Worm (Caenorhabditis elegans): ENCODE measurements around the gene F52H2.15.

The F52H2.15 gene

DNA sequence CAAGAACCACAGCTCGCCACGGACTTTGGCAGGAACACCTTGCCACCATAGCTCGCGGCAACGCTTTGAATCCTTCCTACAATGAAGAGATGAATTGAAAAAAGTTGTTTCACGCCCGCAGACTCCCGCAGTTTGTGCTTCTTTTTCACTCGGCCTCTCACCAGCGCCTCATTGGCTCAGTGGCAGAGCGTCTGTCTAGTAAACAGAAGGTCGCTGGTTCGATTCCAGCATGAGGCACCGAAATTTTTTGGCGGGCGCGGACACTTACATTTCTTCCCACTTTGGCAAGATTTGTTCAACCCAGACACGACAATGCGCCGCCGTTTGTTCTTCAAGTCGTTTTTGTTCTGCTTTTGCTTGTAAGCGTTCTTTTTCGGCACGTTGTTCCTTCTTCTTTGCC, 37.3 kb upstream of the F52H2.15 start:
- no peak for TF ChIP-seq madf-2 (tag; optimal IDR thresholded peaks at IDR 0.05)
- TF ChIP-seq ceh-45 (GFP tag; IDR thresholded peaks at IDR 0.05) = peak; percentile 29; the same call in 1 of the 2 replicates
- TF ChIP-seq syd-9 (tag; optimal IDR thresholded peaks at IDR 0.05) = peak; percentile 11
- no peak for TF ChIP-seq ttx-3 (tag; optimal IDR thresholded peaks at IDR 0.05)
- no peak for TF ChIP-seq nhr-11 (tag; optimal IDR thresholded peaks at IDR 0.05)
- TF ChIP-seq ceh-18 (tag; optimal IDR thresholded peaks at IDR 0.05) = peak; percentile 18
- peak; percentile 7 for TF ChIP-seq ceh-31 (tag; optimal IDR thresholded peaks at IDR 0.05)
- peak; percentile 12 for TF ChIP-seq ceh-14 (tag; optimal IDR thresholded peaks at IDR 0.05)
- TF ChIP-seq ceh-6 (GFP tag; optimal IDR thresholded peaks at IDR 0.05) = peak; percentile 10

DNA sequence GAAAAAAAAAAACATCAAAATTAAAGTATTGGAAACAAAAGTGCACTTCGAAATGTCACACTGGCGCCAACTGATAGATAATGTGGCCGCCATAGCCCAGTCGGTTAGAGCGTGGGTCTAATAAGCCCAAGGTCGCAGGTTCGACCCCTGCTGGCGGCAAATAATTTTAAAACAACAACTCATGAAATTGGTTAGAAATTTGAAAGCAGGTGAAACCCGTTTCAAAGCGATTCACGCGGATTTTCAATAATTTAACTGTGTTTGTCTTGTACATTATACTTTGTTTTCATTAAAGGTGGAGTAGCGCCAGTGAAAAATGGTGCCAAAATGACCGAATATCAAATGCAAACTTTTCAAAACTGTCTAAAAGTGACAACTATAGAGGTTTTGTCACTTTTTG, 33.9 kb upstream of the F52H2.15 start:
- no peak for TF ChIP-seq pha-4 (tag; optimal IDR thresholded peaks at IDR 0.05)
- no peak for TF ChIP-seq K02D7.2 (tag; optimal IDR thresholded peaks at IDR 0.05)
- TF ChIP-seq eyg-1 (tag; optimal IDR thresholded peaks at IDR 0.05) = no peak
- TF ChIP-seq sox-4 (tag; optimal IDR thresholded peaks at IDR 0.05) = no peak
- no peak for TF ChIP-seq tbx-2 (tag; optimal IDR thresholded peaks at IDR 0.05)
- TF ChIP-seq ahr-1 (tag; optimal IDR thresholded peaks at IDR 0.05) = no peak

ce11 chrX:2532357-2532756, 32.8 kb upstream of the F52H2.15 start, which contains the start of gene tbc-12:
TSS of gene tbc-12 (minus strand) at chrX:2532457.
- no peak for TF ChIP-seq tbx-2 (tag; optimal IDR thresholded peaks at IDR 0.05)
- no peak for TF ChIP-seq fax-1 (tag; optimal IDR thresholded peaks at IDR 0.05)
- no peak for TF ChIP-seq hlh-6 (tag; optimal IDR thresholded peaks at IDR 0.05)
- TF ChIP-seq ceh-34 (tag; optimal IDR thresholded peaks at IDR 0.05) = no peak
- no peak for TF ChIP-seq dve-1 (tag; optimal IDR thresholded peaks at IDR 0.05)
- no peak for TF ChIP-seq ets-4 (tag; optimal IDR thresholded peaks at IDR 0.05)
- no peak for TF ChIP-seq unc-86 (tag; optimal IDR thresholded peaks at IDR 0.05)
- no peak for TF ChIP-seq ceh-6 (GFP tag; optimal IDR thresholded peaks at IDR 0.05)
- TF ChIP-seq pha-4 (tag; optimal IDR thresholded peaks at IDR 0.05) = no peak
- TF ChIP-seq rnt-1 (tag; optimal IDR thresholded peaks at IDR 0.05) = no peak
- no peak for TF ChIP-seq pat-9 (tag; optimal IDR thresholded peaks at IDR 0.05)
- no peak for TF ChIP-seq ceh-19 (GFP tag; optimal IDR thresholded peaks at IDR 0.05)
- TF ChIP-seq pros-1 (tag; optimal IDR thresholded peaks at IDR 0.05) = no peak
- TF ChIP-seq ref-2 (tag; optimal IDR thresholded peaks at IDR 0.05) = no peak
- no peak for TF ChIP-seq ttx-3 (tag; optimal IDR thresholded peaks at IDR 0.05)
- TF ChIP-seq hlh-8 (tag; optimal IDR thresholded peaks at IDR 0.05) = no peak
- no peak for TF ChIP-seq unc-55 (GFP tag; optimal IDR thresholded peaks at IDR 0.05)
- no peak for TF ChIP-seq pag-3 (tag; optimal IDR thresholded peaks at IDR 0.05; ENCODE audit: borderline replicate concordance)
- no peak for TF ChIP-seq npax-4 (tag; optimal IDR thresholded peaks at IDR 0.05)
- no peak for TF ChIP-seq ceh-9 (tag; optimal IDR thresholded peaks at IDR 0.05)

ce11 chrX:2536246-2536772, 28.8 kb upstream of the F52H2.15 start:
- no peak for TF ChIP-seq elt-4 (tag; optimal IDR thresholded peaks at IDR 0.05)
- TF ChIP-seq fkh-6 (tag; optimal IDR thresholded peaks at IDR 0.05) = no peak
- peak; percentile 58 for TF ChIP-seq ceh-14 (tag; optimal IDR thresholded peaks at IDR 0.05)
- no peak for TF ChIP-seq ttx-3 (tag; optimal IDR thresholded peaks at IDR 0.05)
- TF ChIP-seq pros-1 (tag; optimal IDR thresholded peaks at IDR 0.05) = peak; percentile 56
- TF ChIP-seq ceh-24 (tag; optimal IDR thresholded peaks at IDR 0.05) = no peak
- no peak for TF ChIP-seq C38D4.7 (GFP tag; optimal IDR thresholded peaks at IDR 0.05)
- TF ChIP-seq mec-3 (tag; optimal IDR thresholded peaks at IDR 0.05; ENCODE audit: borderline replicate concordance) = no peak
- TF ChIP-seq gmeb-2 (tag; optimal IDR thresholded peaks at IDR 0.05) = no peak
- no peak for TF ChIP-seq sox-4 (tag; optimal IDR thresholded peaks at IDR 0.05)
- no peak for TF ChIP-seq unc-86 (tag; optimal IDR thresholded peaks at IDR 0.05)
- TF ChIP-seq ceh-9 (tag; optimal IDR thresholded peaks at IDR 0.05) = no peak
- no peak for TF ChIP-seq fax-1 (tag; optimal IDR thresholded peaks at IDR 0.05)
- no peak for TF ChIP-seq odd-2 (tag; optimal IDR thresholded peaks at IDR 0.05)
- peak; percentile 67 for TF ChIP-seq dve-1 (tag; optimal IDR thresholded peaks at IDR 0.05)
- peak; percentile 48 for TF ChIP-seq C08G9.2 (tag; optimal IDR thresholded peaks at IDR 0.05)
- TF ChIP-seq hlh-6 (tag; optimal IDR thresholded peaks at IDR 0.05) = peak; percentile 35
- TF ChIP-seq pag-3 (tag; optimal IDR thresholded peaks at IDR 0.05; ENCODE audit: borderline replicate concordance) = no peak
- TF ChIP-seq ceh-2 (tag; optimal IDR thresholded peaks at IDR 0.05) = peak; percentile 50
- peak; percentile 38 for TF ChIP-seq eyg-1 (tag; optimal IDR thresholded peaks at IDR 0.05)
- TF ChIP-seq rnt-1 (tag; optimal IDR thresholded peaks at IDR 0.05) = peak; percentile 68
- TF ChIP-seq tbx-7 (tag; optimal IDR thresholded peaks at IDR 0.05) = no peak
- peak; percentile 91 for TF ChIP-seq ceh-18 (tag; optimal IDR thresholded peaks at IDR 0.05)
- no peak for TF ChIP-seq pqm-1 (tag; optimal IDR thresholded peaks at IDR 0.05)
- TF ChIP-seq pat-9 (tag; optimal IDR thresholded peaks at IDR 0.05) = no peak
- TF ChIP-seq ahr-1 (tag; optimal IDR thresholded peaks at IDR 0.05) = no peak
- no peak for TF ChIP-seq ceh-30 (tag; optimal IDR thresholded peaks at IDR 0.05)
- no peak for TF ChIP-seq nhr-232 (tag; optimal IDR thresholded peaks at IDR 0.05)
- TF ChIP-seq pax-1 (tag; optimal IDR thresholded peaks at IDR 0.05) = no peak
- no peak for TF ChIP-seq lin-11 (tag; optimal IDR thresholded peaks at IDR 0.05)
